Worm (Caenorhabditis elegans) whole organism, L3 larva: ENCODE measurements around the gene pqn-63.

Source experiments
- aly-2 ChIP-seq: fragments of 150-350 bp; optimal IDR thresholded peaks from 2 replicates; lab custom pipeline; 2014; ENCODE audit warnings: missing biosample characterization, missing genetic modification characterization
- ceh-9 ChIP-seq: sonication (generic microtip); optimal IDR thresholded peaks from 2 replicates; lab custom pipeline; 2018; ENCODE audit warnings: missing biosample characterization, missing genetic modification characterization
- daf-12 ChIP-seq: fragments of 150-350 bp; optimal IDR thresholded peaks from 2 replicates; lab custom pipeline; 2014; ENCODE audit warnings: missing biosample characterization, missing genetic modification reagents, missing genetic modification characterization
- elt-3 ChIP-seq, 3 experiments: fragments of 150-350 bp in 1 of 3; sonication (generic microtip) in 2 of 3; optimal IDR thresholded peaks; 2 replicates in 2 of 3; 4 replicates in 1 of 3; lab custom pipeline; 2014 to 2017; ENCODE audit warnings: missing biosample characterization in 3 of 3, missing genetic modification characterization in 3 of 3
- lin-39 ChIP-seq: fragments of 150-350 bp; optimal IDR thresholded peaks from 2 replicates; lab custom pipeline; 2018; ENCODE audit warnings: missing biosample characterization, missing genetic modification reagents, missing genetic modification characterization
- nhr-25 ChIP-seq: sonication (generic microtip); optimal IDR thresholded peaks from 2 replicates; lab custom pipeline; 2017; ENCODE audit warnings: missing biosample characterization, missing genetic modification characterization
- nhr-77 ChIP-seq: fragments of 150-350 bp; optimal IDR thresholded peaks from 2 replicates; lab custom pipeline; 2014; ENCODE audit warnings: missing biosample characterization, missing genetic modification characterization
- sea-2 ChIP-seq: fragments of 150-350 bp; sonication (generic microtip); optimal IDR thresholded peaks from 4 replicates; lab custom pipeline; 2014; ENCODE audit warnings: missing biosample characterization, missing genetic modification reagents, missing genetic modification characterization
- skn-1 ChIP-seq: fragments of 150-350 bp; optimal IDR thresholded peaks from 2 replicates; lab custom pipeline; 2014; ENCODE audit warnings: missing biosample characterization, missing genetic modification characterization
- tbx-2 ChIP-seq: sonication (generic microtip); optimal IDR thresholded peaks from 2 replicates; lab custom pipeline; 2016; ENCODE audit warnings: mild to moderate bottlenecking, missing genetic modification characterization, missing compliant biosample characterization
- unc-39 ChIP-seq: sonication (generic microtip); optimal IDR thresholded peaks from 4 replicates; lab custom pipeline; 2017; ENCODE audit warnings: missing biosample characterization, missing genetic modification characterization
- ztf-4 ChIP-seq: fragments of 150-350 bp; optimal IDR thresholded peaks from 2 replicates; lab custom pipeline; 2014; ENCODE audit warnings: missing biosample characterization, missing genetic modification characterization

ce11 chrV:9632348-9632747, 16.5 kb downstream of the pqn-63 start:
- TF ChIP-seq elt-3 (tag; optimal IDR thresholded peaks at IDR 0.05; lab: Kevin White, UChicago), result no peak
- no peak for TF ChIP-seq tbx-2 (tag; lab: Kevin White, UChicago)
- TF ChIP-seq ceh-9 (tag; lab: Kevin White, UChicago), result no peak
- no peak for TF ChIP-seq sea-2 (GFP tag; lab: Kevin White, UChicago)
- no peak for TF ChIP-seq daf-12
- TF ChIP-seq aly-2 (tag; lab: Kevin White, UChicago), result no peak
- no peak for TF ChIP-seq unc-39 (tag; lab: Kevin White, UChicago)
- no peak for TF ChIP-seq nhr-77 (tag; lab: Kevin White, UChicago)
- TF ChIP-seq skn-1 (tag; lab: Kevin White, UChicago), result no peak
- TF ChIP-seq ztf-4 (tag; lab: Kevin White, UChicago), result no peak
- TF ChIP-seq nhr-25 (tag; lab: Kevin White, UChicago), result no peak
- TF ChIP-seq lin-39 (tag; lab: Kevin White, UChicago), result no peak
